Fruit fly (Drosophila melanogaster) whole organism, prepupa: ENCODE data around the gene CG5704.

ENCODE experiments used
- Blimp-1 ChIP-seq: fragments of 200-800 bp; sonication (Bioruptor generic); optimal IDR thresholded peaks from 3 replicates; lab custom pipeline; 2017; ENCODE audit warnings: missing biosample characterization, missing genetic modification characterization, mild to moderate bottlenecking, moderate library complexity, missing genetic modification reagents
- CG11762 ChIP-seq: fragments of 200-800 bp; sonication (Bioruptor generic); optimal IDR thresholded peaks from 3 replicates; lab custom pipeline; 2016; ENCODE audit warnings: missing biosample characterization, missing genetic modification characterization; ENCODE audit not compliant: insufficient read depth
- CG11902 ChIP-seq: fragments of 200-800 bp; sonication (Bioruptor generic); optimal IDR thresholded peaks from 3 replicates; lab custom pipeline; 2016; ENCODE audit warnings: missing biosample characterization, missing genetic modification characterization
- CG15336 ChIP-seq: fragments of 200-800 bp; sonication (Bioruptor generic); IDR thresholded peaks from 2 replicates; pipeline ENCODE4 v1.3.6; 2022; ENCODE audit warnings: missing biosample characterization, missing genetic modification characterization
- CG1621 ChIP-seq: fragments of 200-800 bp; sonication (Bioruptor generic); optimal IDR thresholded peaks from 3 replicates; lab custom pipeline; 2018; ENCODE audit warnings: missing biosample characterization, mild to moderate bottlenecking, missing genetic modification characterization
- CG3032 ChIP-seq: fragments of 200-800 bp; optimal IDR thresholded peaks from 2 replicates; lab custom pipeline; 2019; ENCODE audit warnings: missing biosample characterization, mild to moderate bottlenecking, missing genetic modification characterization, moderate library complexity
- CG31627 ChIP-seq: fragments of 200-800 bp; sonication (Bioruptor generic); optimal IDR thresholded peaks from 3 replicates; lab custom pipeline; 2016; ENCODE audit warnings: missing biosample characterization, missing genetic modification characterization
- CG32006 ChIP-seq: fragments of 200-800 bp; sonication (Bioruptor generic); optimal IDR thresholded peaks from 3 replicates; lab custom pipeline; 2017; ENCODE audit warnings: missing biosample characterization, mild to moderate bottlenecking, missing genetic modification characterization
- CG34406 ChIP-seq: fragments of 200-800 bp; sonication (Bioruptor generic); optimal IDR thresholded peaks from 3 replicates; lab custom pipeline; 2016; ENCODE audit warnings: missing biosample characterization, missing genetic modification characterization
- CG3919 ChIP-seq: fragments of 200-800 bp; sonication (Bioruptor generic); optimal IDR thresholded peaks from 3 replicates; lab custom pipeline; 2016; ENCODE audit warnings: missing biosample characterization, missing genetic modification characterization
- CG4318 ChIP-seq: fragments of 200-800 bp; sonication (Bioruptor generic); optimal IDR thresholded peaks from 3 replicates; lab custom pipeline; 2017; ENCODE audit warnings: missing biosample characterization, mild to moderate bottlenecking, missing genetic modification characterization
- CG6163 ChIP-seq: fragments of 200-800 bp; sonication (Bioruptor generic); IDR thresholded peaks from 3 replicates; pipeline ENCODE4 v1.3.6; 2022; ENCODE audit warnings: missing biosample characterization, missing genetic modification characterization
- CG6276 ChIP-seq: fragments of 200-800 bp; sonication (Bioruptor generic); optimal IDR thresholded peaks from 2 replicates; lab custom pipeline; 2017; ENCODE audit warnings: missing biosample characterization, mild to moderate bottlenecking, missing genetic modification characterization
- CG6792 ChIP-seq: fragments of 200-800 bp; sonication (Bioruptor generic); optimal IDR thresholded peaks from 3 replicates; lab custom pipeline; 2016; ENCODE audit warnings: missing biosample characterization, missing genetic modification characterization
- CG6808 ChIP-seq: fragments of 200-800 bp; sonication (Bioruptor generic); optimal IDR thresholded peaks from 3 replicates; lab custom pipeline; 2017; ENCODE audit warnings: missing biosample characterization, missing genetic modification characterization, mild to moderate bottlenecking, moderate library complexity, missing genetic modification reagents
- CG8119 ChIP-seq: fragments of 200-800 bp; sonication (Bioruptor generic); IDR thresholded peaks from 3 replicates; pipeline ENCODE4 v1.3.6; 2022; ENCODE audit warnings: missing biosample characterization, missing genetic modification characterization
- CG8319 ChIP-seq: fragments of 200-800 bp; sonication (Bioruptor generic); optimal IDR thresholded peaks from 3 replicates; lab custom pipeline; 2016; ENCODE audit warnings: missing biosample characterization, missing genetic modification characterization
- CG8632 ChIP-seq: fragments of 200-800 bp; sonication (Bioruptor generic); optimal IDR thresholded peaks from 3 replicates; lab custom pipeline; 2016; ENCODE audit warnings: missing biosample characterization, missing genetic modification characterization
- CG9139 ChIP-seq: fragments of 200-800 bp; sonication (Bioruptor generic); optimal IDR thresholded peaks from 3 replicates; lab custom pipeline; 2017; ENCODE audit warnings: missing biosample characterization, mild to moderate bottlenecking, missing genetic modification characterization
- Eip75B ChIP-seq: fragments of 200-800 bp; sonication (Bioruptor generic); optimal IDR thresholded peaks from 3 replicates; lab custom pipeline; 2016; ENCODE audit warnings: missing biosample characterization, missing genetic modification characterization
- Eip78C ChIP-seq: fragments of 200-800 bp; sonication (Bioruptor generic); peaks from one replicate; lab custom pipeline; 2016; ENCODE audit warnings: missing biosample characterization, missing genetic modification characterization
- Eip93F ChIP-seq: fragments of 200-800 bp; sonication (Bioruptor generic); optimal IDR thresholded peaks from 2 replicates; lab custom pipeline; 2016; ENCODE audit warnings: missing biosample characterization, mild to moderate bottlenecking, missing genetic modification characterization
- Ets21C ChIP-seq: fragments of 200-800 bp; sonication (Bioruptor generic); optimal IDR thresholded peaks from 3 replicates; lab custom pipeline; 2016; ENCODE audit warnings: missing biosample characterization, missing genetic modification characterization
- Gug ChIP-seq: fragments of 200-800 bp; sonication (Bioruptor generic); IDR thresholded peaks from 2 replicates; pipeline ENCODE4 v1.3.6; 2022; ENCODE audit warnings: missing biosample characterization, missing genetic modification characterization
- Hr39 ChIP-seq: fragments of 200-800 bp; sonication (Bioruptor generic); optimal IDR thresholded peaks from 2 replicates; lab custom pipeline; 2016; ENCODE audit warnings: missing biosample characterization, missing genetic modification characterization
- Hr4 ChIP-seq: fragments of 200-800 bp; sonication (Bioruptor generic); optimal IDR thresholded peaks from 3 replicates; lab custom pipeline; 2016; ENCODE audit warnings: missing biosample characterization, missing genetic modification characterization
- Met ChIP-seq: fragments of 200-800 bp; sonication (Bioruptor generic); optimal IDR thresholded peaks from 3 replicates; lab custom pipeline; 2016; ENCODE audit warnings: missing biosample characterization, missing genetic modification characterization
- OdsH ChIP-seq: fragments of 200-800 bp; sonication (Bioruptor generic); optimal IDR thresholded peaks from 3 replicates; lab custom pipeline; 2016; ENCODE audit warnings: missing biosample characterization, missing genetic modification characterization
- Smox ChIP-seq: fragments of 200-800 bp; sonication (Bioruptor generic); optimal IDR thresholded peaks from 3 replicates; lab custom pipeline; 2016; ENCODE audit warnings: missing biosample characterization, missing genetic modification characterization
- Sox102F ChIP-seq: fragments of 200-800 bp; sonication (Bioruptor generic); optimal IDR thresholded peaks from 2 replicates; lab custom pipeline; 2016; ENCODE audit warnings: missing biosample characterization, mild to moderate bottlenecking, missing genetic modification characterization
- Sox14 ChIP-seq: fragments of 200-800 bp; sonication (Bioruptor generic); optimal IDR thresholded peaks from 3 replicates; lab custom pipeline; 2016; ENCODE audit warnings: missing biosample characterization, missing genetic modification characterization
- Sox15 ChIP-seq: fragments of 200-800 bp; sonication (Bioruptor generic); optimal IDR thresholded peaks from 3 replicates; lab custom pipeline; 2016; ENCODE audit warnings: missing biosample characterization, missing genetic modification characterization
- acj6 ChIP-seq: fragments of 200-800 bp; sonication (Bioruptor generic); optimal IDR thresholded peaks from 3 replicates; lab custom pipeline; 2016; ENCODE audit warnings: missing biosample characterization, missing genetic modification characterization
- cyc ChIP-seq: fragments of 200-800 bp; sonication (Bioruptor generic); optimal IDR thresholded peaks from 3 replicates; lab custom pipeline; 2016; ENCODE audit warnings: missing biosample characterization, missing genetic modification characterization
- dac ChIP-seq: fragments of 200-800 bp; sonication (Bioruptor generic); optimal IDR thresholded peaks from 2 replicates; lab custom pipeline; 2017; ENCODE audit warnings: missing biosample characterization, mild to moderate bottlenecking, missing genetic modification characterization
- dsx ChIP-seq: fragments of 200-800 bp; optimal IDR thresholded peaks from 3 replicates; lab custom pipeline; 2019; ENCODE audit warnings: missing biosample characterization, mild to moderate bottlenecking, missing genetic modification characterization, moderate library complexity; ENCODE audit not compliant: poor library complexity, severe bottlenecking
- eg ChIP-seq: fragments of 200-800 bp; sonication (Bioruptor generic); IDR thresholded peaks from 3 replicates; pipeline ENCODE4 v1.3.6; 2022; ENCODE audit warnings: missing biosample characterization, missing genetic modification characterization
- esn ChIP-seq: fragments of 200-800 bp; sonication (Bioruptor generic); optimal IDR thresholded peaks from 2 replicates; lab custom pipeline; 2016; ENCODE audit warnings: missing biosample characterization, mild to moderate bottlenecking, missing genetic modification characterization, moderate library complexity
- fd59A ChIP-seq: fragments of 200-800 bp; sonication (Bioruptor generic); optimal IDR thresholded peaks from 2 replicates; lab custom pipeline; 2017; ENCODE audit warnings: missing biosample characterization, mild to moderate bottlenecking, missing genetic modification characterization, missing genetic modification reagents
- fd85E ChIP-seq: fragments of 200-800 bp; sonication (Bioruptor generic); optimal IDR thresholded peaks from 3 replicates; lab custom pipeline; 2016; ENCODE audit warnings: missing biosample characterization, missing genetic modification characterization
- fkh ChIP-seq: fragments of 200-800 bp; sonication (Bioruptor generic); optimal IDR thresholded peaks from 3 replicates; lab custom pipeline; 2017; ENCODE audit warnings: missing biosample characterization, mild to moderate bottlenecking, missing genetic modification characterization, moderate library complexity
- net ChIP-seq: fragments of 200-800 bp; sonication (Bioruptor generic); optimal IDR thresholded peaks from 3 replicates; lab custom pipeline; 2016; ENCODE audit warnings: missing biosample characterization, missing genetic modification characterization
- pdm3 ChIP-seq: fragments of 200-800 bp; sonication (Bioruptor generic); optimal IDR thresholded peaks from 3 replicates; lab custom pipeline; 2016; ENCODE audit warnings: missing biosample characterization, missing genetic modification characterization
- spab ChIP-seq: fragments of 200-800 bp; sonication (Bioruptor generic); optimal IDR thresholded peaks from 2 replicates; lab custom pipeline; 2017; ENCODE audit warnings: missing biosample characterization, mild to moderate bottlenecking, missing genetic modification characterization, missing genetic modification reagents
- ss ChIP-seq, 2 experiments: fragments of 200-800 bp; sonication (Bioruptor generic); optimal IDR thresholded peaks; 2 replicates in 1 of 2; 3 replicates in 1 of 2; lab custom pipeline; 2017 to 2018; ENCODE audit warnings: mild to moderate bottlenecking in 2 of 2, missing biosample characterization in 2 of 2, missing genetic modification characterization in 2 of 2, moderate library complexity in 1 of 2
- topi ChIP-seq: fragments of 200-800 bp; sonication (Bioruptor generic); optimal IDR thresholded peaks from 3 replicates; lab custom pipeline; 2016; ENCODE audit warnings: missing biosample characterization, missing genetic modification characterization

Gene CG5704

DNA sequence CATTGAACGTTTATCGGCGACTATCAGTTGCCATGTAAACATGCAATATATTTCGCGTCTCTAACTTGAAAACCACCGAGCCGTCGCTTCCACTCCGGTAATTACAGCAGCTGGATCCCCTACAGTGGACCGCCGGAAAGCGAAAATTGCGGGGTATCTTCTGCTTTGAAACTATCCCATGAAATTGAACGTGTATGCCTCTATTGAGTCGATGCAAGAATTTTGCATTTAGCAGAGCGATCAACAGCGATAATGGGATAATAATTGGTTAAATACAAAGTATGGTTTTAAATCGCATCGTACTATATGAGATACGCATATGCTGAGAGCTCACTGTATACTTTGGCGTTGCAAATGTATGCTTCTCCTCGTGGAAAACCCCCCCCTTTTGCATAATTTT, 25.8 kb downstream of the CG5704 start (continued):
- TF ChIP-seq Eip93F (GFP tag; lab: Kevin White, UChicago) (no peak), Met (GFP tag; lab: Kevin White, UChicago) (no peak), Sox102F (no peak), CG8632 (GFP tag; lab: Kevin White, UChicago) (no peak), fd85E (GFP tag; lab: Kevin White, UChicago) (no peak), Eip78C (peak; percentile 13), CG34406 (GFP tag; lab: Kevin White, UChicago) (no peak), dac (GFP tag; lab: Kevin White, UChicago) (peak; percentile 49), CG11762 (GFP tag; lab: Kevin White, UChicago) (no peak), Sox14 (no peak), cyc (no peak), Hr4 (GFP tag; lab: Kevin White, UChicago) (peak; percentile 68), pdm3 (GFP tag; lab: Kevin White, UChicago) (peak; percentile 26), ss (GFP tag; optimal IDR thresholded peaks at IDR 0.05; lab: Kevin White, UChicago) (no peak), CG8319 (GFP tag; lab: Kevin White, UChicago) (no peak), eg (GFP tag; lab: Robert Waterston, UW) (peak; percentile 52; the same call in 1 of the 3 replicates), net (GFP tag; lab: Kevin White, UChicago) (peak; percentile 7), Eip75B (GFP tag; lab: Kevin White, UChicago) (no peak), CG3032 (tag; lab: Kevin White, UChicago) (no peak), spab (no peak), CG15336 (GFP tag; lab: Robert Waterston, UW) (peak; percentile 67), Blimp-1 (GFP tag; lab: Kevin White, UChicago) (no peak), CG6808 (GFP tag; lab: Kevin White, UChicago) (no peak), CG11902 (no peak), Sox15 (GFP tag; lab: Kevin White, UChicago) (no peak), acj6 (GFP tag; lab: Kevin White, UChicago) (no peak), Gug (GFP tag; lab: Robert Waterston, UW) (no peak), CG4318 (peak; percentile 53)

dm6 chr3L:2144355-2144754, 26.4 kb downstream of the CG5704 start:
- TF ChIP-seq CG4318, result no peak
- no peak for TF ChIP-seq CG1621 (tag; lab: Kevin White, UChicago)
- TF ChIP-seq spab, result no peak
- no peak for TF ChIP-seq CG8319 (GFP tag; lab: Kevin White, UChicago)
- no peak for TF ChIP-seq CG3032 (tag; lab: Kevin White, UChicago)
- TF ChIP-seq acj6 (GFP tag; lab: Kevin White, UChicago), result no peak
- TF ChIP-seq topi, result no peak
- TF ChIP-seq CG11762 (GFP tag; lab: Kevin White, UChicago), result no peak
- no peak for TF ChIP-seq cyc
- TF ChIP-seq Ets21C (GFP tag; lab: Kevin White, UChicago), result no peak
- no peak for TF ChIP-seq eg (GFP tag; lab: Robert Waterston, UW)
- no peak for TF ChIP-seq Hr39 (GFP tag; lab: Kevin White, UChicago)
- TF ChIP-seq CG6808 (GFP tag; lab: Kevin White, UChicago), result no peak
- TF ChIP-seq fd59A (GFP tag; lab: Kevin White, UChicago), result no peak
- TF ChIP-seq CG9139 (GFP tag; lab: Kevin White, UChicago), result no peak
- no peak for TF ChIP-seq fd85E (GFP tag; lab: Kevin White, UChicago)
- TF ChIP-seq OdsH (GFP tag; lab: Kevin White, UChicago), result no peak
- no peak for TF ChIP-seq dsx (GFP tag; lab: Kevin White, UChicago)
- no peak for TF ChIP-seq CG6792
- no peak for TF ChIP-seq CG6276 (GFP tag; lab: Kevin White, UChicago)
- TF ChIP-seq, all 60 proteins: peak for 0

DNA sequence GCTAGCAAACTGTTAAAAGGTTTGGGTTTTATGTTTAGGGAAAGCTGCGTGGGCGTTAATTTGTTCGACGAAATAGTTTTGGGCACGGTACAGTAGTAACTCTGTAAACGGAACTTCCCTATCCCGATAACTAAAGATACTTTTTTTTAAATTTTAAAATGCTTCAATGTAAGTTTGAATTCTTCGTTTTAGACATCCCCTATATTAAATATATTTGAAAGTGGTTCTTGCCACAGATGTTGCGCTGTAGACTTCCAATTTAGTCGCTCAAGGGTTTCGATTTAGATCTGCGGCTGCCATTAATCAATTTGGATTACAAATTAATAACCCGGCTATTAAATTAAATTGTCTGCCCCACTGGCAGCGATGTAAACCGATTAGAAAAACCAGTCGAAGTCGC, 28.3 kb downstream of the CG5704 start:
- TF ChIP-seq fkh (no peak), CG32006 (no peak), dsx (GFP tag; lab: Kevin White, UChicago) (no peak), topi (no peak), Smox (GFP tag; lab: Kevin White, UChicago) (no peak), net (GFP tag; lab: Kevin White, UChicago) (no peak), esn (GFP tag; lab: Kevin White, UChicago) (no peak), Eip93F (GFP tag; lab: Kevin White, UChicago) (no peak), Gug (GFP tag; lab: Robert Waterston, UW) (no peak), CG8632 (GFP tag; lab: Kevin White, UChicago) (no peak), acj6 (GFP tag; lab: Kevin White, UChicago) (no peak), CG8119 (GFP tag; lab: Robert Waterston, UW) (no peak), CG6163 (GFP tag; lab: Robert Waterston, UW) (no peak), CG31627 (GFP tag; lab: Kevin White, UChicago) (no peak), CG3032 (tag; lab: Kevin White, UChicago) (no peak), CG3919 (GFP tag; lab: Kevin White, UChicago) (no peak), Blimp-1 (GFP tag; lab: Kevin White, UChicago) (no peak)
